Worm (Caenorhabditis elegans) whole organism, midembryonic: ENCODE data around the gene lgc-10.

ENCODE experiments used
- klf-2 ChIP-seq: fragments of 200-800 bp; sonication (Bioruptor generic); conservative IDR thresholded peaks from 2 replicates; pipeline ENCODE4 v1.3.6; 2022; ENCODE audit warnings: missing genetic modification reagents, missing genetic modification characterization, missing compliant biosample characterization
- med-1 ChIP-seq: sonication (generic microtip); optimal IDR thresholded peaks from 2 replicates; lab custom pipeline; 2017; ENCODE audit warnings: missing genetic modification characterization, mild to moderate bottlenecking, missing compliant biosample characterization, antibody characterized with exemption, missing genetic modification reagents; ENCODE audit not compliant: insufficient read depth
- ref-1 ChIP-seq: fragments of 200-800 bp; sonication (Bioruptor generic); conservative IDR thresholded peaks from 2 replicates; pipeline ENCODE4 v1.3.6; 2022; ENCODE audit warnings: missing genetic modification reagents, missing genetic modification characterization, missing compliant biosample characterization
- ztf-23 ChIP-seq: fragments of 200-800 bp; sonication (Bioruptor generic); IDR thresholded peaks from 2 replicates; pipeline ENCODE4 v1.3.6; 2022; ENCODE audit warnings: missing genetic modification reagents, missing genetic modification characterization, missing compliant biosample characterization
- ztf-29 ChIP-seq: fragments of 200-800 bp; sonication (Bioruptor generic); IDR thresholded peaks from 2 replicates; pipeline ENCODE4 v1.3.6; 2022; ENCODE audit warnings: missing genetic modification reagents, missing genetic modification characterization, missing compliant biosample characterization

DNA sequence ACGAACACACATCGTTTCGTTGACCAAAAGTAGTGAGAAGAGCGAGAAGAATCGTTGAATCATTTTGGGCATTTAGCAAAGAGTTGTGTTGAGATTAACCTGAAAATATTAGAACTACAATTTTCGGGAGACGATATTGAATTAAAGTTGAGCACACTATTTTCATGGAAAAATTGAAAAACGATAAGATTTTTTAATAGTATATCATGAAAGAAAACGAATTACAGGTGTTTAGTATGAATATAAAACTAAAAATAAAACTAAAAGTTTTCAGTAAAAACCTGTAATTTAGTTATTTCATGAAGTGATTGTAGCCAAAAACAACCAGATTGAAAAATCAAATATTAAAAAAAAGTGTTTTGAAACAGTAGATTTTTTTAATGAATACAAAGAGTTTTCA lies at the start of gene lgc-10:
- TF ChIP-seq klf-2 (no peak), med-1 (GFP tag; lab: Kevin White, UChicago) (no peak), ztf-29 (GFP tag; lab: Robert Waterston, UW) (no peak), ref-1 (GFP tag; lab: Robert Waterston, UW) (no peak), ztf-23 (no peak)
